Fruit fly (Drosophila melanogaster) whole organism, wandering third instar larva: ENCODE measurements around the gene CG4972.

Experiments
- N ChIP-seq: fragments of >200 bp; optimal IDR thresholded peaks from 2 replicates; lab custom pipeline; 2018; ENCODE audit warnings: missing biosample characterization, missing external identifiers, missing genetic modification characterization
- dl ChIP-seq, 2 experiments: fragments of 175-275, 200-275 bp in 1 of 2; fragments of 200-275 bp in 1 of 2; sonication (Bioruptor generic); optimal IDR thresholded peaks; lab custom pipeline; 2018; ENCODE audit warnings: mild to moderate bottlenecking in 2 of 2, missing biosample characterization in 2 of 2, missing genetic modification characterization in 2 of 2, moderate library complexity in 2 of 2; ENCODE audit not compliant: partially characterized antibody in 2 of 2, insufficient read depth in 1 of 2
- lola ChIP-seq: fragments of >200 bp; optimal IDR thresholded peaks from 2 replicates; lab custom pipeline; 2017; ENCODE audit warnings: missing biosample characterization, missing genetic modification characterization

DNA sequence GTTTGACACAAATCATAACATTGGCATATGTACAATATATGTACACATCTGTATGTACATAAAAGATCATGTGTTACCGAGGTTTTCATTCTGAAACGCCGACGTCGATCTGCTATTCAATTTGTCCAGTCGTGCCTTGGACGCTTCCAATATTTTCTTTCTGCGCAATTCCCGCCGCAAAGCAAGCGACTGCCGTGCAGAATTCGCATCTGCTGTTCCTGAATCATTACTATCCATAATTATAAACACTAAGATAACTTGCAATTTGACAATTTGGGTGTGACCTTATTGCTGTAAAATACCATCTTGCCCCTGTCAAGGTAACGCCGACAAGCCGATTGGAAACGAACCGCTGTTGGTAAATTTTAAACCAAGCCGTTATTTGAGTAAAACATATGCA lies 2.8 kb upstream of the CG4972 start:
- TF ChIP-seq lola (GFP tag; lab: Kevin White, UChicago) = no peak
- no peak for TF ChIP-seq dl (GFP tag; optimal IDR thresholded peaks at IDR 0.05; lab: Kevin White, UChicago; ENCODE audit: insufficient read depth in 1 of 2, partially characterized antibody in 2 of 2)
- TF ChIP-seq N (GFP tag; lab: Kevin White, UChicago) = no peak
